Fruit fly (Drosophila melanogaster) whole organism, embryonic: ENCODE results near the gene shv.

Experiments used
- Ada2b ChIP-seq: fragments of 200-800 bp; sonication (Bioruptor generic); IDR thresholded peaks from 2 replicates; pipeline ENCODE4 v1.3.6; 2022; ENCODE audit warnings: missing biosample characterization, missing genetic modification characterization
- Atf3 ChIP-seq: fragments of 200-800 bp; sonication (Bioruptor generic); optimal IDR thresholded peaks from 3 replicates; lab custom pipeline; 2016; ENCODE audit warnings: missing biosample characterization, missing genetic modification characterization
- Atf6 ChIP-seq: fragments of 200-800 bp; sonication (Bioruptor generic); IDR thresholded peaks from 2 replicates; pipeline ENCODE4 v1.3.6; 2022; ENCODE audit warnings: missing biosample characterization, missing genetic modification characterization
- Bgb ChIP-seq: fragments of 200-800 bp; sonication (Bioruptor generic); IDR thresholded peaks from 2 replicates; pipeline ENCODE4 v1.3.6; 2022; ENCODE audit warnings: missing biosample characterization, missing genetic modification characterization; ENCODE audit not compliant: partially characterized antibody
- CG10431 ChIP-seq: fragments of 200-800 bp; sonication (Bioruptor generic); optimal IDR thresholded peaks from 3 replicates; lab custom pipeline; 2018; ENCODE audit warnings: missing biosample characterization, mild to moderate bottlenecking, missing genetic modification characterization
- CG10543 ChIP-seq: fragments of 200-800 bp; sonication (Bioruptor generic); optimal IDR thresholded peaks from 3 replicates; lab custom pipeline; 2017; ENCODE audit warnings: missing biosample characterization, mild to moderate bottlenecking, missing genetic modification characterization, moderate library complexity
- CG11560 ChIP-seq: fragments of 200-800 bp; sonication (Bioruptor generic); IDR thresholded peaks from 3 replicates; pipeline ENCODE4 v1.3.6; 2022; ENCODE audit warnings: missing biosample characterization, missing genetic modification characterization
- CG12299 ChIP-seq: fragments of 200-800 bp; sonication (Bioruptor generic); optimal IDR thresholded peaks from 2 replicates; lab custom pipeline; 2018; ENCODE audit warnings: missing biosample characterization, mild to moderate bottlenecking, missing genetic modification characterization
- CG12659 ChIP-seq: fragments of 200-800 bp; sonication (Bioruptor generic); optimal IDR thresholded peaks from 3 replicates; lab custom pipeline; 2017; ENCODE audit warnings: mild to moderate bottlenecking, missing biosample characterization, missing genetic modification reagents, missing genetic modification characterization
- CG13624 ChIP-seq: fragments of 200-800 bp; sonication (Bioruptor generic); optimal IDR thresholded peaks from 2 replicates; lab custom pipeline; 2016; ENCODE audit warnings: missing biosample characterization, missing genetic modification characterization
- CG15011 ChIP-seq: fragments of 200-800 bp; sonication (Bioruptor generic); optimal IDR thresholded peaks from 3 replicates; lab custom pipeline; 2018; ENCODE audit warnings: missing biosample characterization, mild to moderate bottlenecking, missing genetic modification characterization
- CG17568 ChIP-seq: fragments of 200-800 bp; sonication (Bioruptor generic); optimal IDR thresholded peaks from 2 replicates; lab custom pipeline; 2018; ENCODE audit warnings: missing biosample characterization, mild to moderate bottlenecking, missing genetic modification characterization, moderate library complexity
- CG17612 ChIP-seq: fragments of 200-800 bp; sonication (Bioruptor generic); IDR thresholded peaks from 2 replicates; pipeline ENCODE4 v1.3.6; 2022; ENCODE audit warnings: missing biosample characterization, missing genetic modification characterization
- CG2129 ChIP-seq: fragments of 200-800 bp; sonication (Bioruptor generic); IDR thresholded peaks from 2 replicates; pipeline ENCODE4 v1.3.6; 2022; ENCODE audit warnings: missing biosample characterization, missing genetic modification characterization; ENCODE audit not compliant: partially characterized antibody
- CG2202 ChIP-seq: fragments of 200-800 bp; sonication (Bioruptor generic); optimal IDR thresholded peaks from 2 replicates; lab custom pipeline; 2018; ENCODE audit warnings: missing biosample characterization, mild to moderate bottlenecking, missing genetic modification characterization
- CG30431 ChIP-seq: fragments of 200-800 bp; sonication (Bioruptor generic); optimal IDR thresholded peaks from 2 replicates; lab custom pipeline; 2017; ENCODE audit warnings: missing biosample characterization, missing genetic modification characterization
- CG4282 ChIP-seq: fragments of 200-800 bp; sonication (Bioruptor generic); optimal IDR thresholded peaks from 2 replicates; lab custom pipeline; 2016; ENCODE audit warnings: missing biosample characterization, missing genetic modification characterization
- CG4854 ChIP-seq: fragments of 200-800 bp; sonication (Bioruptor generic); optimal IDR thresholded peaks from 2 replicates; lab custom pipeline; 2016; ENCODE audit warnings: missing biosample characterization, missing genetic modification characterization, inconsistent platforms
- CG6813 ChIP-seq: fragments of 200-800 bp; sonication (Bioruptor generic); optimal IDR thresholded peaks from 2 replicates; lab custom pipeline; 2017; ENCODE audit warnings: missing biosample characterization, missing genetic modification characterization, mild to moderate bottlenecking, moderate library complexity, missing genetic modification reagents
- CG7786 ChIP-seq: fragments of 200-800 bp; sonication (Bioruptor generic); optimal IDR thresholded peaks from 2 replicates; lab custom pipeline; 2016; ENCODE audit warnings: missing biosample characterization, missing genetic modification characterization
- CG8359 ChIP-seq: fragments of 200-800 bp; sonication (Bioruptor generic); optimal IDR thresholded peaks from 2 replicates; lab custom pipeline; 2017; ENCODE audit warnings: missing biosample characterization, mild to moderate bottlenecking, missing genetic modification characterization, borderline replicate concordance
- CG8765 ChIP-seq: fragments of 200-800 bp; sonication (Bioruptor generic); IDR thresholded peaks from 2 replicates; pipeline ENCODE4 v1.3.6; 2022; ENCODE audit warnings: missing biosample characterization, missing genetic modification characterization
- CG9609 ChIP-seq: fragments of 200-800 bp; sonication (Bioruptor generic); optimal IDR thresholded peaks from 3 replicates; lab custom pipeline; 2016; ENCODE audit warnings: missing biosample characterization, missing genetic modification characterization
- CG9727 ChIP-seq: fragments of 200-800 bp; sonication (Bioruptor generic); optimal IDR thresholded peaks from 3 replicates; lab custom pipeline; 2017; ENCODE audit warnings: missing biosample characterization, mild to moderate bottlenecking, missing genetic modification characterization
- D19A ChIP-seq: fragments of 200-800 bp; optimal IDR thresholded peaks from 3 replicates; lab custom pipeline; 2019; ENCODE audit warnings: missing biosample characterization, mild to moderate bottlenecking, missing genetic modification characterization, moderate library complexity
- E2f1 ChIP-seq: fragments of 200-800 bp; sonication (Bioruptor generic); IDR thresholded peaks from 2 replicates; pipeline ENCODE4 v1.3.6; 2022; ENCODE audit warnings: missing biosample characterization, missing genetic modification characterization
- Hr39 ChIP-seq: fragments of >200 bp; optimal IDR thresholded peaks from 2 replicates; lab custom pipeline; 2017
- Hsf ChIP-seq: fragments of 200-800 bp; sonication (Bioruptor generic); optimal IDR thresholded peaks from 3 replicates; lab custom pipeline; 2016; ENCODE audit warnings: missing biosample characterization, missing genetic modification characterization
- MBD-R2 ChIP-seq: fragments of 200-800 bp; sonication (Bioruptor generic); IDR thresholded peaks from 2 replicates; pipeline ENCODE4 v1.3.6; 2022; ENCODE audit warnings: missing biosample characterization, missing genetic modification characterization
- NC2β ChIP-seq: fragments of 200-800 bp; sonication (Bioruptor generic); optimal IDR thresholded peaks from 2 replicates; lab custom pipeline; 2016; ENCODE audit warnings: missing biosample characterization, missing genetic modification characterization
- Nf-YA ChIP-seq: fragments of 200-800 bp; sonication (Bioruptor generic); IDR thresholded peaks from 2 replicates; pipeline ENCODE4 v1.3.6; 2022; ENCODE audit warnings: missing biosample characterization, missing genetic modification characterization
- NfI ChIP-seq: fragments of 200-800 bp; sonication (Bioruptor generic); optimal IDR thresholded peaks from 3 replicates; lab custom pipeline; 2018; ENCODE audit warnings: missing biosample characterization, mild to moderate bottlenecking, missing genetic modification characterization, moderate library complexity
- Poxn ChIP-seq: fragments of 200-800 bp; sonication (Bioruptor generic); IDR thresholded peaks from 2 replicates; pipeline ENCODE4 v1.3.6; 2022; ENCODE audit warnings: missing biosample characterization, missing genetic modification characterization
- Ptx1 ChIP-seq: fragments of 200-800 bp; sonication (Bioruptor generic); IDR thresholded peaks from 2 replicates; pipeline ENCODE4 v1.3.6; 2022; ENCODE audit warnings: missing biosample characterization, missing genetic modification characterization
- Ssrp ChIP-seq: fragments of 200-800 bp; sonication (Bioruptor generic); optimal IDR thresholded peaks from 2 replicates; lab custom pipeline; 2018; ENCODE audit warnings: missing biosample characterization, mild to moderate bottlenecking, missing genetic modification characterization, moderate library complexity
- cg ChIP-seq: fragments of 200-800 bp; sonication (Bioruptor generic); optimal IDR thresholded peaks from 3 replicates; lab custom pipeline; 2019; ENCODE audit warnings: missing biosample characterization, mild to moderate bottlenecking, missing genetic modification characterization, moderate library complexity
- ci ChIP-seq: fragments of 200-800 bp; sonication (Bioruptor generic); IDR thresholded peaks from 3 replicates; pipeline ENCODE4 v1.3.6; 2022; ENCODE audit warnings: missing biosample characterization, missing genetic modification characterization
- corto ChIP-seq: fragments of 200-800 bp; sonication (Bioruptor generic); optimal IDR thresholded peaks from 2 replicates; lab custom pipeline; 2016; ENCODE audit warnings: missing biosample characterization, mild to moderate bottlenecking, missing genetic modification characterization, moderate library complexity
- crc ChIP-seq: fragments of 200-800 bp; sonication (Bioruptor generic); optimal IDR thresholded peaks from 2 replicates; lab custom pipeline; 2016; ENCODE audit warnings: missing biosample characterization, missing genetic modification characterization
- croc ChIP-seq: fragments of 200-800 bp; sonication (Bioruptor generic); conservative IDR thresholded peaks from 3 replicates; pipeline ENCODE4 v1.3.6; 2022; ENCODE audit warnings: missing biosample characterization, missing genetic modification characterization
- eyg ChIP-seq: fragments of 200-800 bp; sonication (Bioruptor generic); optimal IDR thresholded peaks from 3 replicates; lab custom pipeline; 2016; ENCODE audit warnings: missing biosample characterization, missing genetic modification characterization
- fu2 ChIP-seq: fragments of 200-800 bp; sonication (Bioruptor generic); optimal IDR thresholded peaks from 2 replicates; lab custom pipeline; 2016; ENCODE audit warnings: missing biosample characterization, missing genetic modification characterization
- gsb ChIP-seq: fragments of 200-800 bp; sonication (Bioruptor generic); IDR thresholded peaks from 2 replicates; pipeline ENCODE4 v1.3.6; 2022; ENCODE audit warnings: missing biosample characterization, missing genetic modification characterization
- gsb-n ChIP-seq: fragments of 200-800 bp; sonication (Bioruptor generic); optimal IDR thresholded peaks from 3 replicates; lab custom pipeline; 2018; ENCODE audit warnings: missing biosample characterization, mild to moderate bottlenecking, missing genetic modification characterization
- kni ChIP-seq: fragments of 200-800 bp; sonication (Bioruptor generic); optimal IDR thresholded peaks from 3 replicates; lab custom pipeline; 2017; ENCODE audit warnings: mild to moderate bottlenecking, missing biosample characterization, missing genetic modification reagents, missing genetic modification characterization
- luna ChIP-seq: fragments of 200-800 bp; sonication (Bioruptor generic); optimal IDR thresholded peaks from 2 replicates; lab custom pipeline; 2016; ENCODE audit warnings: missing biosample characterization, missing genetic modification characterization
- nerfin-2 ChIP-seq: fragments of 200-800 bp; sonication (Bioruptor generic); IDR thresholded peaks from 2 replicates; pipeline ENCODE4 v1.3.6; 2022; ENCODE audit warnings: missing biosample characterization, missing genetic modification characterization; ENCODE audit not compliant: partially characterized antibody
- oc ChIP-seq: fragments of 200-800 bp; sonication (Bioruptor generic); optimal IDR thresholded peaks from 2 replicates; lab custom pipeline; 2018; ENCODE audit warnings: missing biosample characterization, mild to moderate bottlenecking, missing genetic modification characterization, moderate library complexity
- sisA ChIP-seq: fragments of 200-800 bp; sonication (Bioruptor generic); IDR thresholded peaks from 2 replicates; pipeline ENCODE4 v1.3.6; 2022; ENCODE audit warnings: missing biosample characterization, missing genetic modification characterization
- slp2 ChIP-seq: fragments of 200-800 bp; sonication (Bioruptor generic); optimal IDR thresholded peaks from 2 replicates; lab custom pipeline; 2016; ENCODE audit warnings: missing biosample characterization, missing genetic modification characterization
- tin ChIP-seq: fragments of 200-800 bp; sonication (Bioruptor generic); optimal IDR thresholded peaks from 3 replicates; lab custom pipeline; 2016; ENCODE audit warnings: missing biosample characterization, missing genetic modification characterization

The shv gene

dm6 chr2L:421119-421821 is 31.6 kb upstream of the shv start, which contains the start of the genes CG11885 and CG13692 (continued):
- peak; percentile 95 for TF ChIP-seq nerfin-2 (GFP tag; lab: Robert Waterston, UW)
- no peak for TF ChIP-seq CG10543
- TF ChIP-seq Hr39 (lab: Kevin White, UChicago) = no peak
- TF ChIP-seq CG17568 (GFP tag; lab: Kevin White, UChicago) = peak; percentile 37
- no peak for TF ChIP-seq gsb
- peak; percentile 13 for TF ChIP-seq oc
- TF ChIP-seq Ptx1 (GFP tag; lab: Robert Waterston, UW) = no peak
- no peak for TF ChIP-seq CG11560 (tag; lab: Robert Waterston, UW)
- TF ChIP-seq CG12659 (GFP tag; lab: Kevin White, UChicago) = peak; percentile 88
- TF ChIP-seq CG6813 (GFP tag; lab: Kevin White, UChicago) = no peak
- TF ChIP-seq E2f1 = no peak
- TF ChIP-seq Nf-YA = no peak
- no peak; the same call in 2 of the 3 replicates for TF ChIP-seq ci (GFP tag; lab: Robert Waterston, UW)
- peak; percentile 31 for TF ChIP-seq CG12299 (tag; lab: Kevin White, UChicago)
- TF ChIP-seq CG4854 (GFP tag; lab: Kevin White, UChicago) = peak; percentile 13
- TF ChIP-seq croc (GFP tag; lab: Robert Waterston, UW) = no peak
- TF ChIP-seq CG8359 (GFP tag; lab: Kevin White, UChicago) = no peak
- TF ChIP-seq eyg (GFP tag; lab: Kevin White, UChicago) = no peak
- no peak for TF ChIP-seq Atf6 (GFP tag; lab: Robert Waterston, UW)
- no peak for TF ChIP-seq tin (GFP tag; lab: Kevin White, UChicago)
- TF ChIP-seq fu2 (GFP tag; lab: Kevin White, UChicago) = peak; percentile 12
- peak; percentile 67 for TF ChIP-seq NfI
- TF ChIP-seq CG7786 (GFP tag; lab: Kevin White, UChicago) = no peak
- peak; percentile 58 for TF ChIP-seq NC2β (GFP tag; lab: Kevin White, UChicago)
- no peak for TF ChIP-seq Poxn (GFP tag; lab: Robert Waterston, UW)
- peak; percentile 51 for TF ChIP-seq kni
- TF ChIP-seq Ada2b (GFP tag; lab: Robert Waterston, UW) = no peak
- no peak for TF ChIP-seq CG10431 (GFP tag; lab: Kevin White, UChicago)
- no peak for TF ChIP-seq CG17612
- TF ChIP-seq CG15011 (GFP tag; lab: Kevin White, UChicago) = no peak
- no peak for TF ChIP-seq Ssrp
- TF ChIP-seq cg (GFP tag; lab: Kevin White, UChicago) = no peak
- TF ChIP-seq Hsf = peak; percentile 8
- peak; percentile 11 for TF ChIP-seq CG9727 (GFP tag; lab: Kevin White, UChicago)
- no peak for TF ChIP-seq luna
- peak; percentile 6 for TF ChIP-seq corto
- TF ChIP-seq CG9609 = peak; percentile 0
- no peak for TF ChIP-seq slp2 (GFP tag; lab: Kevin White, UChicago)
- peak; percentile 35 for TF ChIP-seq D19A (tag; lab: Kevin White, UChicago)
- TF ChIP-seq CG2129 (GFP tag; lab: Robert Waterston, UW) = peak; percentile 89
- peak; percentile 99 for TF ChIP-seq Bgb
- TF ChIP-seq gsb-n (tag; lab: Kevin White, UChicago) = peak; percentile 32
- TF ChIP-seq MBD-R2 = peak; percentile 87
- TF ChIP-seq CG8765 = no peak
- TF ChIP-seq crc (GFP tag; lab: Kevin White, UChicago) = no peak
- no peak for TF ChIP-seq CG30431 (GFP tag; lab: Kevin White, UChicago)
- TF ChIP-seq sisA (GFP tag; lab: Robert Waterston, UW) = no peak
- no peak for TF ChIP-seq CG2202
- TF ChIP-seq Atf3 (GFP tag; lab: Kevin White, UChicago) = no peak
- TF ChIP-seq CG13624 (GFP tag; lab: Kevin White, UChicago) = peak; percentile 65
- TF ChIP-seq CG4282 = no peak
